Fruit fly (Drosophila melanogaster) whole organism, wandering third instar larva: Measurements from ENCODE around the gene Ir7c.
A peak's percentile ranks its signal among the peaks of the same experiment; 100 is the strongest.

Experiments
- Dfd ChIP-seq: fragments of >200 bp; optimal IDR thresholded peaks from 2 replicates; lab custom pipeline; 2017; ENCODE audit warnings: missing biosample characterization, missing genetic modification characterization
- Jra ChIP-seq: sonication (Bioruptor generic); optimal IDR thresholded peaks from 2 replicates; lab custom pipeline; 2016; ENCODE audit warnings: missing biosample characterization, missing genetic modification characterization
- pan ChIP-seq: fragments of >200 bp; optimal IDR thresholded peaks from 2 replicates; lab custom pipeline; 2017
- tai ChIP-seq: sonication (Bioruptor generic); optimal IDR thresholded peaks from 2 replicates; lab custom pipeline; 2016; ENCODE audit warnings: missing biosample characterization, missing genetic modification characterization
- usp ChIP-seq: fragments of >200 bp; optimal IDR thresholded peaks from 2 replicates; lab custom pipeline; 2017; ENCODE audit warnings: missing biosample characterization, missing genetic modification characterization

dm6 chrX:7908239-7909068 lies 34.3 kb downstream of the Ir7c start, which contains the start of the genes dpr14 and spidey:
- TF ChIP-seq pan (no peak), Dfd (no peak), Jra (peak; percentile 39), usp (no peak), tai (GFP tag; lab: Kevin White, UChicago) (no peak)
